Fruit fly (Drosophila melanogaster) whole organism, prepupa: Measurements from ENCODE around the gene RpL34a.

Experiments
- Blimp-1 ChIP-seq: fragments of 200-800 bp; sonication (Bioruptor generic); optimal IDR thresholded peaks from 3 replicates; lab custom pipeline; 2017; ENCODE audit warnings: missing biosample characterization, missing genetic modification characterization, mild to moderate bottlenecking, moderate library complexity, missing genetic modification reagents
- CG10631 ChIP-seq: fragments of 200-800 bp; sonication (Bioruptor generic); optimal IDR thresholded peaks from 2 replicates; lab custom pipeline; 2016; ENCODE audit warnings: missing biosample characterization, missing genetic modification characterization
- CG10669 ChIP-seq: fragments of 200-800 bp; sonication (Bioruptor generic); optimal IDR thresholded peaks from 3 replicates; lab custom pipeline; 2018; ENCODE audit warnings: missing biosample characterization, mild to moderate bottlenecking, missing genetic modification characterization, moderate library complexity
- CG11294 ChIP-seq: fragments of 200-800 bp; sonication (Bioruptor generic); IDR thresholded peaks from 2 replicates; pipeline ENCODE4 v1.3.6; 2022; ENCODE audit warnings: missing biosample characterization, missing genetic modification characterization
- CG11762 ChIP-seq: fragments of 200-800 bp; sonication (Bioruptor generic); optimal IDR thresholded peaks from 3 replicates; lab custom pipeline; 2016; ENCODE audit warnings: missing biosample characterization, missing genetic modification characterization; ENCODE audit not compliant: insufficient read depth
- CG11902 ChIP-seq: fragments of 200-800 bp; sonication (Bioruptor generic); optimal IDR thresholded peaks from 3 replicates; lab custom pipeline; 2016; ENCODE audit warnings: missing biosample characterization, missing genetic modification characterization
- CG16779 ChIP-seq: fragments of 200-800 bp; sonication (Bioruptor generic); optimal IDR thresholded peaks from 3 replicates; lab custom pipeline; 2017; ENCODE audit warnings: missing biosample characterization, mild to moderate bottlenecking, missing genetic modification characterization
- CG3032 ChIP-seq: fragments of 200-800 bp; optimal IDR thresholded peaks from 2 replicates; lab custom pipeline; 2019; ENCODE audit warnings: missing biosample characterization, mild to moderate bottlenecking, missing genetic modification characterization, moderate library complexity
- CG31627 ChIP-seq: fragments of 200-800 bp; sonication (Bioruptor generic); optimal IDR thresholded peaks from 3 replicates; lab custom pipeline; 2016; ENCODE audit warnings: missing biosample characterization, missing genetic modification characterization
- CG34406 ChIP-seq: fragments of 200-800 bp; sonication (Bioruptor generic); optimal IDR thresholded peaks from 3 replicates; lab custom pipeline; 2016; ENCODE audit warnings: missing biosample characterization, missing genetic modification characterization
- CG4318 ChIP-seq: fragments of 200-800 bp; sonication (Bioruptor generic); optimal IDR thresholded peaks from 3 replicates; lab custom pipeline; 2017; ENCODE audit warnings: missing biosample characterization, mild to moderate bottlenecking, missing genetic modification characterization
- CG6163 ChIP-seq: fragments of 200-800 bp; sonication (Bioruptor generic); IDR thresholded peaks from 3 replicates; pipeline ENCODE4 v1.3.6; 2022; ENCODE audit warnings: missing biosample characterization, missing genetic modification characterization
- CG6276 ChIP-seq: fragments of 200-800 bp; sonication (Bioruptor generic); optimal IDR thresholded peaks from 2 replicates; lab custom pipeline; 2017; ENCODE audit warnings: missing biosample characterization, mild to moderate bottlenecking, missing genetic modification characterization
- CG6792 ChIP-seq: fragments of 200-800 bp; sonication (Bioruptor generic); optimal IDR thresholded peaks from 3 replicates; lab custom pipeline; 2016; ENCODE audit warnings: missing biosample characterization, missing genetic modification characterization
- CG6808 ChIP-seq: fragments of 200-800 bp; sonication (Bioruptor generic); optimal IDR thresholded peaks from 3 replicates; lab custom pipeline; 2017; ENCODE audit warnings: missing biosample characterization, missing genetic modification characterization, mild to moderate bottlenecking, moderate library complexity, missing genetic modification reagents
- CG6854 ChIP-seq: fragments of 200-800 bp; sonication (Bioruptor generic); optimal IDR thresholded peaks from 2 replicates; lab custom pipeline; 2017; ENCODE audit warnings: missing biosample characterization, mild to moderate bottlenecking, missing genetic modification characterization
- CG7368 ChIP-seq: fragments of 200-800 bp; sonication (Bioruptor generic); optimal IDR thresholded peaks from 3 replicates; lab custom pipeline; 2016; ENCODE audit warnings: missing biosample characterization, missing genetic modification characterization
- CG8119 ChIP-seq: fragments of 200-800 bp; sonication (Bioruptor generic); IDR thresholded peaks from 3 replicates; pipeline ENCODE4 v1.3.6; 2022; ENCODE audit warnings: missing biosample characterization, missing genetic modification characterization
- CG8319 ChIP-seq: fragments of 200-800 bp; sonication (Bioruptor generic); optimal IDR thresholded peaks from 3 replicates; lab custom pipeline; 2016; ENCODE audit warnings: missing biosample characterization, missing genetic modification characterization
- CG8632 ChIP-seq: fragments of 200-800 bp; sonication (Bioruptor generic); optimal IDR thresholded peaks from 3 replicates; lab custom pipeline; 2016; ENCODE audit warnings: missing biosample characterization, missing genetic modification characterization
- CG9139 ChIP-seq: fragments of 200-800 bp; sonication (Bioruptor generic); optimal IDR thresholded peaks from 3 replicates; lab custom pipeline; 2017; ENCODE audit warnings: missing biosample characterization, mild to moderate bottlenecking, missing genetic modification characterization
- Eip75B ChIP-seq: fragments of 200-800 bp; sonication (Bioruptor generic); optimal IDR thresholded peaks from 3 replicates; lab custom pipeline; 2016; ENCODE audit warnings: missing biosample characterization, missing genetic modification characterization
- Eip78C ChIP-seq: fragments of 200-800 bp; sonication (Bioruptor generic); peaks from one replicate; lab custom pipeline; 2016; ENCODE audit warnings: missing biosample characterization, missing genetic modification characterization
- Eip93F ChIP-seq: fragments of 200-800 bp; sonication (Bioruptor generic); optimal IDR thresholded peaks from 2 replicates; lab custom pipeline; 2016; ENCODE audit warnings: missing biosample characterization, mild to moderate bottlenecking, missing genetic modification characterization
- Ets21C ChIP-seq: fragments of 200-800 bp; sonication (Bioruptor generic); optimal IDR thresholded peaks from 3 replicates; lab custom pipeline; 2016; ENCODE audit warnings: missing biosample characterization, missing genetic modification characterization
- Ets96B ChIP-seq: fragments of 200-800 bp; optimal IDR thresholded peaks from 2 replicates; lab custom pipeline; 2019; ENCODE audit warnings: missing biosample characterization, mild to moderate bottlenecking, missing genetic modification characterization, moderate library complexity
- Gug ChIP-seq: fragments of 200-800 bp; sonication (Bioruptor generic); IDR thresholded peaks from 2 replicates; pipeline ENCODE4 v1.3.6; 2022; ENCODE audit warnings: missing biosample characterization, missing genetic modification characterization
- Hr38 ChIP-seq: sonication (Bioruptor generic); optimal IDR thresholded peaks from 2 replicates; lab custom pipeline; 2016; ENCODE audit warnings: missing biosample characterization, missing genetic modification characterization
- Hr39 ChIP-seq: fragments of 200-800 bp; sonication (Bioruptor generic); optimal IDR thresholded peaks from 2 replicates; lab custom pipeline; 2016; ENCODE audit warnings: missing biosample characterization, missing genetic modification characterization
- Hr4 ChIP-seq: fragments of 200-800 bp; sonication (Bioruptor generic); optimal IDR thresholded peaks from 3 replicates; lab custom pipeline; 2016; ENCODE audit warnings: missing biosample characterization, missing genetic modification characterization
- Lpt ChIP-seq: fragments of 200-800 bp; sonication (Bioruptor generic); optimal IDR thresholded peaks from 3 replicates; lab custom pipeline; 2016; ENCODE audit warnings: missing biosample characterization, missing genetic modification characterization
- Met ChIP-seq: fragments of 200-800 bp; sonication (Bioruptor generic); optimal IDR thresholded peaks from 3 replicates; lab custom pipeline; 2016; ENCODE audit warnings: missing biosample characterization, missing genetic modification characterization
- OdsH ChIP-seq: fragments of 200-800 bp; sonication (Bioruptor generic); optimal IDR thresholded peaks from 3 replicates; lab custom pipeline; 2016; ENCODE audit warnings: missing biosample characterization, missing genetic modification characterization
- Smox ChIP-seq: fragments of 200-800 bp; sonication (Bioruptor generic); optimal IDR thresholded peaks from 3 replicates; lab custom pipeline; 2016; ENCODE audit warnings: missing biosample characterization, missing genetic modification characterization
- Sox14 ChIP-seq: fragments of 200-800 bp; sonication (Bioruptor generic); optimal IDR thresholded peaks from 3 replicates; lab custom pipeline; 2016; ENCODE audit warnings: missing biosample characterization, missing genetic modification characterization
- Sox15 ChIP-seq: fragments of 200-800 bp; sonication (Bioruptor generic); optimal IDR thresholded peaks from 3 replicates; lab custom pipeline; 2016; ENCODE audit warnings: missing biosample characterization, missing genetic modification characterization
- cyc ChIP-seq: fragments of 200-800 bp; sonication (Bioruptor generic); optimal IDR thresholded peaks from 3 replicates; lab custom pipeline; 2016; ENCODE audit warnings: missing biosample characterization, missing genetic modification characterization
- eg ChIP-seq: fragments of 200-800 bp; sonication (Bioruptor generic); IDR thresholded peaks from 3 replicates; pipeline ENCODE4 v1.3.6; 2022; ENCODE audit warnings: missing biosample characterization, missing genetic modification characterization
- fd59A ChIP-seq: fragments of 200-800 bp; sonication (Bioruptor generic); optimal IDR thresholded peaks from 2 replicates; lab custom pipeline; 2017; ENCODE audit warnings: missing biosample characterization, mild to moderate bottlenecking, missing genetic modification characterization, missing genetic modification reagents
- fd85E ChIP-seq: fragments of 200-800 bp; sonication (Bioruptor generic); optimal IDR thresholded peaks from 3 replicates; lab custom pipeline; 2016; ENCODE audit warnings: missing biosample characterization, missing genetic modification characterization
- lz ChIP-seq: fragments of 200-800 bp; sonication (Bioruptor generic); optimal IDR thresholded peaks from 3 replicates; lab custom pipeline; 2016; ENCODE audit warnings: missing biosample characterization, missing genetic modification characterization
- net ChIP-seq: fragments of 200-800 bp; sonication (Bioruptor generic); optimal IDR thresholded peaks from 3 replicates; lab custom pipeline; 2016; ENCODE audit warnings: missing biosample characterization, missing genetic modification characterization
- pdm3 ChIP-seq: fragments of 200-800 bp; sonication (Bioruptor generic); optimal IDR thresholded peaks from 3 replicates; lab custom pipeline; 2016; ENCODE audit warnings: missing biosample characterization, missing genetic modification characterization
- spab ChIP-seq: fragments of 200-800 bp; sonication (Bioruptor generic); optimal IDR thresholded peaks from 2 replicates; lab custom pipeline; 2017; ENCODE audit warnings: missing biosample characterization, mild to moderate bottlenecking, missing genetic modification characterization, missing genetic modification reagents
- svp ChIP-seq: fragments of 200-800 bp; sonication (Bioruptor generic); peaks from one replicate; lab custom pipeline; 2016; ENCODE audit warnings: missing biosample characterization, missing genetic modification characterization
- topi ChIP-seq: fragments of 200-800 bp; sonication (Bioruptor generic); optimal IDR thresholded peaks from 3 replicates; lab custom pipeline; 2016; ENCODE audit warnings: missing biosample characterization, missing genetic modification characterization
- vri ChIP-seq: fragments of 200-800 bp; sonication (Bioruptor generic); optimal IDR thresholded peaks from 3 replicates; lab custom pipeline; 2016; ENCODE audit warnings: missing biosample characterization, mild to moderate bottlenecking, missing genetic modification characterization

RpL34a gene

dm6 chr3R:26106595-26107152 lies 47.6 kb upstream of the RpL34a start, which contains the start of gene Cipc (continued):
- TF ChIP-seq CG9139 = peak; percentile 56
- TF ChIP-seq CG10669 = peak; percentile 37
- peak; percentile 6 for TF ChIP-seq Ets96B
- peak; percentile 83 for TF ChIP-seq CG6854 (GFP tag; lab: Kevin White, UChicago)
- no peak for TF ChIP-seq Ets21C (GFP tag; lab: Kevin White, UChicago)
- TF ChIP-seq CG34406 = peak; percentile 66
- peak; percentile 61 for TF ChIP-seq CG11762 (GFP tag; lab: Kevin White, UChicago)
- peak; percentile 21 for TF ChIP-seq CG10631 (GFP tag; lab: Kevin White, UChicago)
- peak; percentile 37 for TF ChIP-seq CG8632
- TF ChIP-seq CG8319 (GFP tag; lab: Kevin White, UChicago) = peak; percentile 46
- peak; percentile 66 for TF ChIP-seq CG7368 (GFP tag; lab: Kevin White, UChicago)
- TF ChIP-seq CG11902 (GFP tag; lab: Kevin White, UChicago) = peak; percentile 5
- peak; percentile 94 for TF ChIP-seq Eip78C (GFP tag; lab: Kevin White, UChicago)
- no peak for TF ChIP-seq Hr39
- peak; percentile 27 for TF ChIP-seq Sox14 (GFP tag; lab: Kevin White, UChicago)
- TF ChIP-seq pdm3 (GFP tag; lab: Kevin White, UChicago) = peak; percentile 29
- TF ChIP-seq net = peak; percentile 53
- no peak for TF ChIP-seq Met
- TF ChIP-seq fd85E = peak; percentile 60
- TF ChIP-seq CG6808 (GFP tag; lab: Kevin White, UChicago) = peak; percentile 39
- peak; percentile 43 for TF ChIP-seq CG3032 (tag; lab: Kevin White, UChicago)
- TF ChIP-seq CG16779 (tag; lab: Kevin White, UChicago) = peak; percentile 49
- no peak for TF ChIP-seq Eip93F
- TF ChIP-seq Sox15 = no peak
- TF ChIP-seq Hr38 = no peak
- TF ChIP-seq CG4318 (GFP tag; lab: Kevin White, UChicago) = peak; percentile 52
- TF ChIP-seq Lpt (GFP tag; lab: Kevin White, UChicago) = peak; percentile 76
- TF ChIP-seq CG8119 (GFP tag; lab: Robert Waterston, UW) = peak; percentile 74
- TF ChIP-seq svp (GFP tag; lab: Kevin White, UChicago) = peak; percentile 88
- TF ChIP-seq lz = peak; percentile 6
- TF ChIP-seq Hr4 = peak; percentile 36
- TF ChIP-seq CG11294 (GFP tag; lab: Robert Waterston, UW) = peak; percentile 74

dm6 chr3R:26105924-26106494 lies 46.9 kb upstream of the RpL34a start:
- TF ChIP-seq pdm3 (GFP tag; lab: Kevin White, UChicago) (peak; percentile 32), CG31627 (no peak), CG10669 (peak; percentile 36), svp (GFP tag; lab: Kevin White, UChicago) (no peak), CG8319 (GFP tag; lab: Kevin White, UChicago) (no peak), CG10631 (GFP tag; lab: Kevin White, UChicago) (no peak), Ets21C (GFP tag; lab: Kevin White, UChicago) (no peak), CG6854 (GFP tag; lab: Kevin White, UChicago) (no peak), fd59A (GFP tag; lab: Kevin White, UChicago) (no peak), CG16779 (tag; lab: Kevin White, UChicago) (no peak), Sox14 (GFP tag; lab: Kevin White, UChicago) (no peak), CG11294 (GFP tag; lab: Robert Waterston, UW) (peak; percentile 54), fd85E (no peak), vri (no peak), CG6163 (GFP tag; lab: Robert Waterston, UW) (peak; percentile 64; the same call in 2 of the 3 replicates), CG6276 (peak; percentile 53), Hr39 (no peak), eg (GFP tag; lab: Robert Waterston, UW) (peak; percentile 83), Lpt (GFP tag; lab: Kevin White, UChicago) (peak; percentile 45), OdsH (GFP tag; lab: Kevin White, UChicago) (peak; percentile 27), CG34406 (no peak), Met (no peak), CG11902 (GFP tag; lab: Kevin White, UChicago) (peak; percentile 6), Ets96B (peak; percentile 34), Gug (GFP tag; lab: Robert Waterston, UW) (peak; percentile 38; the same call in 1 of the 2 replicates), CG7368 (GFP tag; lab: Kevin White, UChicago) (no peak), Eip75B (GFP tag; lab: Kevin White, UChicago) (no peak), CG6792 (GFP tag; lab: Kevin White, UChicago) (no peak), Smox (GFP tag; lab: Kevin White, UChicago) (no peak), Blimp-1 (GFP tag; lab: Kevin White, UChicago) (no peak), Eip78C (GFP tag; lab: Kevin White, UChicago) (peak; percentile 76), CG8119 (GFP tag; lab: Robert Waterston, UW) (peak; percentile 63; the same call in 2 of the 3 replicates), cyc (peak; percentile 17), CG4318 (GFP tag; lab: Kevin White, UChicago) (peak; percentile 14), spab (GFP tag; lab: Kevin White, UChicago) (peak; percentile 4), topi (no peak)
